Fruit fly (Drosophila melanogaster) whole organism, prepupa: ENCODE measurements around the gene Elp1.
A peak's percentile ranks its signal among the peaks of the same experiment; 100 is the strongest.

ENCODE experiments used
- CG10631 ChIP-seq: fragments of 200-800 bp; sonication (Bioruptor generic); optimal IDR thresholded peaks from 2 replicates; lab custom pipeline; 2016; ENCODE audit warnings: missing biosample characterization, missing genetic modification characterization
- CG11294 ChIP-seq: fragments of 200-800 bp; sonication (Bioruptor generic); IDR thresholded peaks from 2 replicates; pipeline ENCODE4 v1.3.6; 2022; ENCODE audit warnings: missing biosample characterization, missing genetic modification characterization
- CG11762 ChIP-seq: fragments of 200-800 bp; sonication (Bioruptor generic); optimal IDR thresholded peaks from 3 replicates; lab custom pipeline; 2016; ENCODE audit warnings: missing biosample characterization, missing genetic modification characterization; ENCODE audit not compliant: insufficient read depth
- CG11902 ChIP-seq: fragments of 200-800 bp; sonication (Bioruptor generic); optimal IDR thresholded peaks from 3 replicates; lab custom pipeline; 2016; ENCODE audit warnings: missing biosample characterization, missing genetic modification characterization
- CG16779 ChIP-seq: fragments of 200-800 bp; sonication (Bioruptor generic); optimal IDR thresholded peaks from 3 replicates; lab custom pipeline; 2017; ENCODE audit warnings: missing biosample characterization, mild to moderate bottlenecking, missing genetic modification characterization
- CG3032 ChIP-seq: fragments of 200-800 bp; optimal IDR thresholded peaks from 2 replicates; lab custom pipeline; 2019; ENCODE audit warnings: missing biosample characterization, mild to moderate bottlenecking, missing genetic modification characterization, moderate library complexity
- CG31627 ChIP-seq: fragments of 200-800 bp; sonication (Bioruptor generic); optimal IDR thresholded peaks from 3 replicates; lab custom pipeline; 2016; ENCODE audit warnings: missing biosample characterization, missing genetic modification characterization
- CG32006 ChIP-seq: fragments of 200-800 bp; sonication (Bioruptor generic); optimal IDR thresholded peaks from 3 replicates; lab custom pipeline; 2017; ENCODE audit warnings: missing biosample characterization, mild to moderate bottlenecking, missing genetic modification characterization
- CG34406 ChIP-seq: fragments of 200-800 bp; sonication (Bioruptor generic); optimal IDR thresholded peaks from 3 replicates; lab custom pipeline; 2016; ENCODE audit warnings: missing biosample characterization, missing genetic modification characterization
- CG4318 ChIP-seq: fragments of 200-800 bp; sonication (Bioruptor generic); optimal IDR thresholded peaks from 3 replicates; lab custom pipeline; 2017; ENCODE audit warnings: missing biosample characterization, mild to moderate bottlenecking, missing genetic modification characterization
- CG6276 ChIP-seq: fragments of 200-800 bp; sonication (Bioruptor generic); optimal IDR thresholded peaks from 2 replicates; lab custom pipeline; 2017; ENCODE audit warnings: missing biosample characterization, mild to moderate bottlenecking, missing genetic modification characterization
- CG6792 ChIP-seq: fragments of 200-800 bp; sonication (Bioruptor generic); optimal IDR thresholded peaks from 3 replicates; lab custom pipeline; 2016; ENCODE audit warnings: missing biosample characterization, missing genetic modification characterization
- CG6808 ChIP-seq: fragments of 200-800 bp; sonication (Bioruptor generic); optimal IDR thresholded peaks from 3 replicates; lab custom pipeline; 2017; ENCODE audit warnings: missing biosample characterization, missing genetic modification characterization, mild to moderate bottlenecking, moderate library complexity, missing genetic modification reagents
- CG8119 ChIP-seq: fragments of 200-800 bp; sonication (Bioruptor generic); IDR thresholded peaks from 3 replicates; pipeline ENCODE4 v1.3.6; 2022; ENCODE audit warnings: missing biosample characterization, missing genetic modification characterization
- CG8319 ChIP-seq: fragments of 200-800 bp; sonication (Bioruptor generic); optimal IDR thresholded peaks from 3 replicates; lab custom pipeline; 2016; ENCODE audit warnings: missing biosample characterization, missing genetic modification characterization
- CG8632 ChIP-seq: fragments of 200-800 bp; sonication (Bioruptor generic); optimal IDR thresholded peaks from 3 replicates; lab custom pipeline; 2016; ENCODE audit warnings: missing biosample characterization, missing genetic modification characterization
- CG9139 ChIP-seq: fragments of 200-800 bp; sonication (Bioruptor generic); optimal IDR thresholded peaks from 3 replicates; lab custom pipeline; 2017; ENCODE audit warnings: missing biosample characterization, mild to moderate bottlenecking, missing genetic modification characterization
- Eip78C ChIP-seq: fragments of 200-800 bp; sonication (Bioruptor generic); peaks from one replicate; lab custom pipeline; 2016; ENCODE audit warnings: missing biosample characterization, missing genetic modification characterization
- Eip93F ChIP-seq: fragments of 200-800 bp; sonication (Bioruptor generic); optimal IDR thresholded peaks from 2 replicates; lab custom pipeline; 2016; ENCODE audit warnings: missing biosample characterization, mild to moderate bottlenecking, missing genetic modification characterization
- Ets21C ChIP-seq: fragments of 200-800 bp; sonication (Bioruptor generic); optimal IDR thresholded peaks from 3 replicates; lab custom pipeline; 2016; ENCODE audit warnings: missing biosample characterization, missing genetic modification characterization
- Ets96B ChIP-seq: fragments of 200-800 bp; optimal IDR thresholded peaks from 2 replicates; lab custom pipeline; 2019; ENCODE audit warnings: missing biosample characterization, mild to moderate bottlenecking, missing genetic modification characterization, moderate library complexity
- Gug ChIP-seq: fragments of 200-800 bp; sonication (Bioruptor generic); IDR thresholded peaks from 2 replicates; pipeline ENCODE4 v1.3.6; 2022; ENCODE audit warnings: missing biosample characterization, missing genetic modification characterization
- Hr4 ChIP-seq: fragments of 200-800 bp; sonication (Bioruptor generic); optimal IDR thresholded peaks from 3 replicates; lab custom pipeline; 2016; ENCODE audit warnings: missing biosample characterization, missing genetic modification characterization
- Lpt ChIP-seq: fragments of 200-800 bp; sonication (Bioruptor generic); optimal IDR thresholded peaks from 3 replicates; lab custom pipeline; 2016; ENCODE audit warnings: missing biosample characterization, missing genetic modification characterization
- OdsH ChIP-seq: fragments of 200-800 bp; sonication (Bioruptor generic); optimal IDR thresholded peaks from 3 replicates; lab custom pipeline; 2016; ENCODE audit warnings: missing biosample characterization, missing genetic modification characterization
- Smox ChIP-seq: fragments of 200-800 bp; sonication (Bioruptor generic); optimal IDR thresholded peaks from 3 replicates; lab custom pipeline; 2016; ENCODE audit warnings: missing biosample characterization, missing genetic modification characterization
- Sox102F ChIP-seq: fragments of 200-800 bp; sonication (Bioruptor generic); optimal IDR thresholded peaks from 2 replicates; lab custom pipeline; 2016; ENCODE audit warnings: missing biosample characterization, mild to moderate bottlenecking, missing genetic modification characterization
- Sox14 ChIP-seq: fragments of 200-800 bp; sonication (Bioruptor generic); optimal IDR thresholded peaks from 3 replicates; lab custom pipeline; 2016; ENCODE audit warnings: missing biosample characterization, missing genetic modification characterization
- Sox15 ChIP-seq: fragments of 200-800 bp; sonication (Bioruptor generic); optimal IDR thresholded peaks from 3 replicates; lab custom pipeline; 2016; ENCODE audit warnings: missing biosample characterization, missing genetic modification characterization
- achi ChIP-seq: fragments of 200-800 bp; sonication (Bioruptor generic); optimal IDR thresholded peaks from 3 replicates; lab custom pipeline; 2016; ENCODE audit warnings: missing biosample characterization, missing genetic modification characterization
- acj6 ChIP-seq: fragments of 200-800 bp; sonication (Bioruptor generic); optimal IDR thresholded peaks from 3 replicates; lab custom pipeline; 2016; ENCODE audit warnings: missing biosample characterization, missing genetic modification characterization
- dac ChIP-seq: fragments of 200-800 bp; sonication (Bioruptor generic); optimal IDR thresholded peaks from 2 replicates; lab custom pipeline; 2017; ENCODE audit warnings: missing biosample characterization, mild to moderate bottlenecking, missing genetic modification characterization
- dsx ChIP-seq: fragments of 200-800 bp; optimal IDR thresholded peaks from 3 replicates; lab custom pipeline; 2019; ENCODE audit warnings: missing biosample characterization, mild to moderate bottlenecking, missing genetic modification characterization, moderate library complexity; ENCODE audit not compliant: poor library complexity, severe bottlenecking
- eg ChIP-seq: fragments of 200-800 bp; sonication (Bioruptor generic); IDR thresholded peaks from 3 replicates; pipeline ENCODE4 v1.3.6; 2022; ENCODE audit warnings: missing biosample characterization, missing genetic modification characterization
- esn ChIP-seq: fragments of 200-800 bp; sonication (Bioruptor generic); optimal IDR thresholded peaks from 2 replicates; lab custom pipeline; 2016; ENCODE audit warnings: missing biosample characterization, mild to moderate bottlenecking, missing genetic modification characterization, moderate library complexity
- fd59A ChIP-seq: fragments of 200-800 bp; sonication (Bioruptor generic); optimal IDR thresholded peaks from 2 replicates; lab custom pipeline; 2017; ENCODE audit warnings: missing biosample characterization, mild to moderate bottlenecking, missing genetic modification characterization, missing genetic modification reagents
- fkh ChIP-seq: fragments of 200-800 bp; sonication (Bioruptor generic); optimal IDR thresholded peaks from 3 replicates; lab custom pipeline; 2017; ENCODE audit warnings: missing biosample characterization, mild to moderate bottlenecking, missing genetic modification characterization, moderate library complexity
- lz ChIP-seq: fragments of 200-800 bp; sonication (Bioruptor generic); optimal IDR thresholded peaks from 3 replicates; lab custom pipeline; 2016; ENCODE audit warnings: missing biosample characterization, missing genetic modification characterization
- net ChIP-seq: fragments of 200-800 bp; sonication (Bioruptor generic); optimal IDR thresholded peaks from 3 replicates; lab custom pipeline; 2016; ENCODE audit warnings: missing biosample characterization, missing genetic modification characterization
- pdm3 ChIP-seq: fragments of 200-800 bp; sonication (Bioruptor generic); optimal IDR thresholded peaks from 3 replicates; lab custom pipeline; 2016; ENCODE audit warnings: missing biosample characterization, missing genetic modification characterization
- salr ChIP-seq, 2 experiments: fragments of 200-800 bp; sonication (Bioruptor generic); optimal IDR thresholded peaks; 3 replicates each; lab custom pipeline; 2016 to 2018; ENCODE audit warnings: missing biosample characterization in 2 of 2, missing genetic modification characterization in 2 of 2, mild to moderate bottlenecking in 1 of 2
- spab ChIP-seq: fragments of 200-800 bp; sonication (Bioruptor generic); optimal IDR thresholded peaks from 2 replicates; lab custom pipeline; 2017; ENCODE audit warnings: missing biosample characterization, mild to moderate bottlenecking, missing genetic modification characterization, missing genetic modification reagents
- svp ChIP-seq: fragments of 200-800 bp; sonication (Bioruptor generic); peaks from one replicate; lab custom pipeline; 2016; ENCODE audit warnings: missing biosample characterization, missing genetic modification characterization
- topi ChIP-seq: fragments of 200-800 bp; sonication (Bioruptor generic); optimal IDR thresholded peaks from 3 replicates; lab custom pipeline; 2016; ENCODE audit warnings: missing biosample characterization, missing genetic modification characterization
- vri ChIP-seq: fragments of 200-800 bp; sonication (Bioruptor generic); optimal IDR thresholded peaks from 3 replicates; lab custom pipeline; 2016; ENCODE audit warnings: missing biosample characterization, mild to moderate bottlenecking, missing genetic modification characterization

Gene Elp1

DNA sequence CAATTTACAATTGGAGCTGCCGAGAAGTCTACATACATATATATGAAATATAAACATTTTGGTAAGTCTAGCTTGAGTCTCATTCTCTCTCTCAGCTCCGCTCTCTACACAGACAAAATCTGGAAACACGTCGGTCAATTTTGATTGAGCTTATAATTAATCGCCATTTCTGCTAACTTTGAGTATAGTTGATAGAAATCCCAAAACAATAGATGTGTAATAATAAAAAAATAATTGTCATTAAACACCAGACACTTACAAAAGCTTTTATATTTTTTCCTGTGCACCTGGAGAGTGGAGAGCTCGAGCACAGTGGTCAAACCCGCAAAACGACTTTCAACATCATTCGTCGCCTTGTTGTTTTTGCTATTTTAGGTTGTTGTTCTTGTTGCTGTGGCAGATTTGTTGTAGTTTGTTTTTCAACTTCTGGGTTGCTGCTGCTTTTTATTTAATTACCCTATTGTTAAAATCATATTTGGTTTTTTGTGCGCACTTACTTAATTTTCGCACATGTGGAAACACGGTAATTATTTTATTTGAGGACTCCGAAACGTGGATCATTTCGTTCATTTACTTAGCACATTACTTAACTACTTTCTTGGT, 5.9 kb downstream of the Elp1 start (continued):
- TF ChIP-seq CG6276 (GFP tag; lab: Kevin White, UChicago) (peak; percentile 99), Gug (GFP tag; lab: Robert Waterston, UW) (peak; percentile 98), CG34406 (GFP tag; lab: Kevin White, UChicago) (peak; percentile 98), CG3032 (tag; lab: Kevin White, UChicago) (peak; percentile 99), Lpt (GFP tag; lab: Kevin White, UChicago) (peak; percentile 99), OdsH (peak; percentile 99), Eip93F (GFP tag; lab: Kevin White, UChicago) (peak; percentile 96), Ets21C (GFP tag; lab: Kevin White, UChicago) (peak; percentile 97), Sox102F (GFP tag; lab: Kevin White, UChicago) (peak; percentile 99), achi (GFP tag; lab: Kevin White, UChicago) (peak; percentile 99), fkh (GFP tag; lab: Kevin White, UChicago) (peak; percentile 17), svp (peak; percentile 99), Ets96B (tag; lab: Kevin White, UChicago) (peak; percentile 99), CG6792 (GFP tag; lab: Kevin White, UChicago) (peak; percentile 99), CG10631 (GFP tag; lab: Kevin White, UChicago) (peak; percentile 99), CG11762 (GFP tag; lab: Kevin White, UChicago) (peak; percentile 98), acj6 (peak; percentile 99), CG6808 (GFP tag; lab: Kevin White, UChicago) (peak; percentile 98), CG9139 (GFP tag; lab: Kevin White, UChicago) (peak; percentile 97)

DNA sequence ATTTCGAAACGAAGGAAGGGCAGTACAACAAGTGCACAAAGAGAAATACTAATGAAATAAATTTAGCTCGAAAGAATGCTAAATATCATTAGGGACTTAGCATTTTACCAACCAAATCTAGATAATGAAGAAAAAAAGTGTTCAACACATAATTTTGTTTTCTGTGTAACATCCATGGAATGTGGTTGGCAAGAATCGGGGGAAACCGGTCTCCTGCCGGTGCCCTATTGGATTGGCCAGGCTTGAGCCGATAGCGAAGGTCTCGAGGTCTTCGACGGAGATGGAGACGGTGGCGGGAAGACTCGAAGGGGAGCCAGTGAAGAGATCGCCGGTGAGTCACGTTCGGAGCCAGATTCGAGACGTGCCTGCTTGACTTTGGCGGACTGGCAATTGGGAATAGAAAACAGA, 7.0 kb downstream of the Elp1 start:
- TF ChIP-seq CG16779 (tag; lab: Kevin White, UChicago): peak; percentile 53
- peak; percentile 83 for TF ChIP-seq CG34406 (GFP tag; lab: Kevin White, UChicago)
- peak; percentile 25 for TF ChIP-seq CG4318 (GFP tag; lab: Kevin White, UChicago)
- TF ChIP-seq CG11762 (GFP tag; lab: Kevin White, UChicago): peak; percentile 77
- peak; percentile 89 for TF ChIP-seq topi (GFP tag; lab: Kevin White, UChicago)
- TF ChIP-seq CG6808 (GFP tag; lab: Kevin White, UChicago): peak; percentile 84
- TF ChIP-seq Eip93F (GFP tag; lab: Kevin White, UChicago): peak; percentile 10
- peak; percentile 83 for TF ChIP-seq achi (GFP tag; lab: Kevin White, UChicago)
- peak; percentile 71 for TF ChIP-seq fd59A
- peak; percentile 62 for TF ChIP-seq Sox15
- peak; percentile 67 for TF ChIP-seq CG8119 (GFP tag; lab: Robert Waterston, UW)
- peak; percentile 69 for TF ChIP-seq CG32006 (GFP tag; lab: Kevin White, UChicago)
- peak; percentile 76 for TF ChIP-seq CG8632 (GFP tag; lab: Kevin White, UChicago)
- TF ChIP-seq pdm3 (GFP tag; lab: Kevin White, UChicago): peak; percentile 87
- no peak for TF ChIP-seq fkh (GFP tag; lab: Kevin White, UChicago)
- TF ChIP-seq OdsH: peak; percentile 87
- peak; percentile 89 for TF ChIP-seq Sox102F (GFP tag; lab: Kevin White, UChicago)
- TF ChIP-seq net (GFP tag; lab: Kevin White, UChicago): peak; percentile 86
- peak; percentile 91 for TF ChIP-seq esn (GFP tag; lab: Kevin White, UChicago)
- peak; percentile 98 for TF ChIP-seq svp
- 0 out of 2 replicates have a peak, but pooled peaks have one; percentile 25 for TF ChIP-seq CG11294 (GFP tag; lab: Robert Waterston, UW)
- peak; percentile 83 for TF ChIP-seq CG8319
- peak; percentile 84 for TF ChIP-seq lz (GFP tag; lab: Kevin White, UChicago)
- TF ChIP-seq Lpt (GFP tag; lab: Kevin White, UChicago): peak; percentile 77
- peak; percentile 81 for TF ChIP-seq CG31627
- TF ChIP-seq Sox14 (GFP tag; lab: Kevin White, UChicago): peak; percentile 90
- TF ChIP-seq dac (GFP tag; lab: Kevin White, UChicago): peak; percentile 16
- peak; percentile 81 for TF ChIP-seq spab (GFP tag; lab: Kevin White, UChicago)
- TF ChIP-seq salr (GFP tag; optimal IDR thresholded peaks at IDR 0.05; lab: Kevin White, UChicago): peak; percentile 47 to 70
- TF ChIP-seq CG6276 (GFP tag; lab: Kevin White, UChicago): peak; percentile 47
- TF ChIP-seq Smox (GFP tag; lab: Kevin White, UChicago): peak; percentile 86
- TF ChIP-seq vri: peak; percentile 90
- peak; percentile 57 for TF ChIP-seq Gug (GFP tag; lab: Robert Waterston, UW)
- TF ChIP-seq Ets21C (GFP tag; lab: Kevin White, UChicago): peak; percentile 77
- TF ChIP-seq eg (GFP tag; lab: Robert Waterston, UW): peak; percentile 75
- TF ChIP-seq CG10631 (GFP tag; lab: Kevin White, UChicago): peak; percentile 84
- TF ChIP-seq Eip78C (GFP tag; lab: Kevin White, UChicago): peak; percentile 98
- TF ChIP-seq Ets96B (tag; lab: Kevin White, UChicago): peak; percentile 86
- peak; percentile 60 for TF ChIP-seq Hr4 (GFP tag; lab: Kevin White, UChicago)
- peak; percentile 64 for TF ChIP-seq CG11902
- peak; percentile 90 for TF ChIP-seq dsx (GFP tag; lab: Kevin White, UChicago)
